Fruit fly (Drosophila melanogaster): Measurements from ENCODE around the gene CG31121.

DNA sequence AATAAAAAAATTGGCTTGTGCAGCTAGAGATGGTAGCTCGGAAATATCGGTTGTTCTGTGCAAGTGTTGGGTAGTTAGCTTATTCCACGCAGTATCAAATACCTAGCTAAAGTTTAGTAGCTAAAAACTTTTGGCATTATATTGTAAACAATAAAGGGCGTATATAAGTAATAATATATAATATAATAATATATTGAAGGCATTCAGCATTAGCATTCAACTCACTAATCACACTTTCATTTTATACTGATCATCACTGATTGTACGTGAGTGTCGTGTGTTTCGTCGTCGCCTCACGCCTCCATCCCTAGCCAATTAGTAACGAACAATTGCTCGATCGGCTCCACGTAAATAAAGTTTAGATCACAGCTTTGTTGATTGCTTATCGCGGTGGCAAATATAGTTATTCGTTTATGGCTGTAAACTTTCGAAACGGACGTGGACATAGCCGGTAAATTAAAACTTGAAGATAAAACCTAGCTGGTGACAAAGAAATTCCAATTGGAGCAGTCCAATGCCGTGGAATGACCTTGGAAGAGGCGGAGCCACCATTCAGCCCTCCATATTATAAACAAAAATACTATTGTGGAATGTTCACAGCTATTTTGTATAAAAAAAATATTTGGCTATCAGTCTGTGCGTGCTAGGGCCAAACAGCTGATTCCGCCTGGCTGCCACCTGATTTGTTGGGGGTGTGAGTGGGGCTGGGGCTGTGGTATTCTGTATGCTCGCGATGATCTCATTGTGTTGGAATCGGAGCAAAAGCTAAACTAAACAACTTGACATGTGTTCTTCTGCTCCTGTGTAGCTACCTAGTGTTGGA, 23.6 kb upstream of the CG31121 start, which contains the start of the genes PIG-S, sud1 and CG11168:
- TF ChIP-seq kay (GFP tag; ENCODE audit: borderline replicate concordance): peak; percentile 15
- TF ChIP-seq CG33017 (tag; optimal IDR thresholded peaks at IDR 0.05): peak; percentile 3
- peak; percentile 15 for TF ChIP-seq tj (GFP tag; optimal IDR thresholded peaks at IDR 0.05)
- no peak for TF ChIP-seq CG5204 (GFP tag; optimal IDR thresholded peaks at IDR 0.05)
- peak; percentile 18 for TF ChIP-seq CG11617 (GFP tag; optimal IDR thresholded peaks at IDR 0.05)
